Fruit fly (Drosophila melanogaster): ENCODE results near the gene Sems.

- TF ChIP-seq brk (GFP tag; optimal IDR thresholded peaks at IDR 0.05) (no peak), sv (GFP tag; optimal IDR thresholded peaks at IDR 0.05) (no peak), psq (GFP tag; optimal IDR thresholded peaks at IDR 0.05) (no peak), Myc (optimal IDR thresholded peaks at IDR 0.05) (no peak), pan (optimal IDR thresholded peaks at IDR 0.05) (no peak), h (GFP tag; optimal IDR thresholded peaks at IDR 0.05) (no peak), GATAd (GFP tag; optimal IDR thresholded peaks at IDR 0.05) (no peak), Hr83 (GFP tag; optimal IDR thresholded peaks at IDR 0.05; ENCODE audit: poor library complexity, severe bottlenecking) (no peak), foxo (GFP tag; optimal IDR thresholded peaks at IDR 0.05) (peak in 1 of 2 experiments; percentile 30), Abd-B (GFP tag; optimal IDR thresholded peaks at IDR 0.05) (no peak), Dfd (GFP tag; optimal IDR thresholded peaks at IDR 0.05) (no peak), jim (GFP tag; optimal IDR thresholded peaks at IDR 0.05) (no peak)
Observed at dm6 chr3L:20923030-20923591, 33.4 kb downstream of the Sems start.
